Fruit fly (Drosophila melanogaster): ENCODE results near the gene CG5823.

dm6 chr3R:17539789-17540496 lies 5.6 kb upstream of the CG5823 start, which contains the start of gene SF1:
- peak; percentile 40 for TF ChIP-seq h (GFP tag; optimal IDR thresholded peaks at IDR 0.05)
- TF ChIP-seq Myc (optimal IDR thresholded peaks at IDR 0.05): peak; percentile 90
- TF ChIP-seq Mio (GFP tag; optimal IDR thresholded peaks at IDR 0.05): no peak
- no peak for TF ChIP-seq lola (GFP tag; optimal IDR thresholded peaks at IDR 0.05)
- TF ChIP-seq Abd-B (GFP tag; optimal IDR thresholded peaks at IDR 0.05): no peak
- TF ChIP-seq usp (GFP tag; optimal IDR thresholded peaks at IDR 0.05): no peak
- no peak for TF ChIP-seq CG32264 (GFP tag; optimal IDR thresholded peaks at IDR 0.05)
- TF ChIP-seq Dfd (GFP tag; optimal IDR thresholded peaks at IDR 0.05): no peak
